Fruit fly (Drosophila melanogaster) whole organism, adult: ENCODE results near the gene CG7985.

Source experiments
- CG14711 ChIP-seq: fragments of 200-800 bp; sonication (Bioruptor generic); optimal IDR thresholded peaks from 2 replicates; lab custom pipeline; 2018; ENCODE audit warnings: missing biosample characterization, mild to moderate bottlenecking, missing genetic modification characterization, moderate library complexity
- ovo ChIP-seq: fragments of 200-800 bp; sonication (Bioruptor generic); optimal IDR thresholded peaks from 2 replicates; lab custom pipeline; 2016; ENCODE audit warnings: missing biosample characterization, missing genetic modification characterization

DNA sequence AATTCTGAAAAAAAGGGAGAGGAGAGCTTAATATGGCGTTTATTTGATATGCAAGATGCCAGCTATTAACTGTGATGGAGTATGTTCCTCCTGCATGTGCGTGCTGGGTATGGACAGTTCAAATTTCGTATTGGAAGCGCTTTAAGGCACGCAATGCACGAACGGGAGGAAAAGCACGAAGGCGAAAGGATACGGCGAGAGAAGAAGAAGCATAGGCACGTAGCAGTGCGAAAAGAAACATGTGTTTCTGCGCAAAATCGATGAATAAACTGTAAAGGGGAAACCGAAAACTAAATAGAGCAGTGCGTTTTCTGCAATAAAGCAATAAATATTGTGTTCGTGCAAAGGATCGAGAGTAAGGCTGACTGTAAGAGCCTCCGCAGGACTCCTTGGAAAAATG is 16.2 kb downstream of the CG7985 start, which contains the start of gene CG14314:
- TF ChIP-seq ovo (GFP tag; lab: Kevin White, UChicago) (no peak), CG14711 (tag; lab: Kevin White, UChicago) (no peak)
